Worm (Caenorhabditis elegans) whole organism, young adult: ENCODE results near the gene col-17.

Experiments
- B0336.3 ChIP-seq: fragments of 200-800 bp; sonication (Bioruptor generic); IDR thresholded peaks from 2 replicates; pipeline ENCODE4 v1.3.6; 2022; ENCODE audit warnings: missing genetic modification characterization, missing compliant biosample characterization
- D2030.7 ChIP-seq: fragments of 200-800 bp; sonication (Bioruptor generic); IDR thresholded peaks from 2 replicates; pipeline ENCODE4 v1.3.6; 2022; ENCODE audit warnings: missing genetic modification reagents, missing genetic modification characterization, missing compliant biosample characterization
- F37B4.10 ChIP-seq: fragments of 200-800 bp; sonication (Bioruptor generic); IDR thresholded peaks from 2 replicates; pipeline ENCODE4 v1.3.6; 2022; ENCODE audit warnings: missing genetic modification characterization, missing compliant biosample characterization
- F52B5.7 ChIP-seq: sonication (generic microtip); optimal IDR thresholded peaks from 2 replicates; lab custom pipeline; 2016; ENCODE audit warnings: mild to moderate bottlenecking, missing genetic modification characterization, missing compliant biosample characterization
- F57C9.4 ChIP-seq: sonication (generic microtip); optimal IDR thresholded peaks from 2 replicates; lab custom pipeline; 2017; ENCODE audit warnings: mild to moderate bottlenecking, missing genetic modification characterization, missing compliant biosample characterization
- T07F8.4 ChIP-seq: sonication (generic microtip); optimal IDR thresholded peaks from 2 replicates; lab custom pipeline; 2016; ENCODE audit warnings: mild to moderate bottlenecking, missing genetic modification characterization, moderate library complexity, missing compliant biosample characterization
- T26A5.8 ChIP-seq: sonication (generic microtip); optimal IDR thresholded peaks from 2 replicates; lab custom pipeline; 2016; ENCODE audit warnings: missing genetic modification characterization, missing compliant biosample characterization
- akir-1 ChIP-seq: fragments of 200-800 bp; sonication (Bioruptor generic); optimal IDR thresholded peaks from 2 replicates; lab custom pipeline; 2018; ENCODE audit warnings: mild to moderate bottlenecking, missing genetic modification characterization, moderate library complexity, missing compliant biosample characterization
- atf-7 ChIP-seq: sonication (generic microtip); optimal IDR thresholded peaks from 2 replicates; lab custom pipeline; 2017; ENCODE audit warnings: mild to moderate bottlenecking, missing genetic modification characterization, missing compliant biosample characterization
- attf-3 ChIP-seq: fragments of 200-800 bp; sonication (Bioruptor generic); conservative IDR thresholded peaks from 2 replicates; pipeline ENCODE4 v1.3.6; 2022; ENCODE audit warnings: missing genetic modification reagents, missing genetic modification characterization, missing compliant biosample characterization
- attf-5 ChIP-seq: fragments of 200-800 bp; sonication (Bioruptor generic); optimal IDR thresholded peaks from 2 replicates; lab custom pipeline; 2018; ENCODE audit warnings: mild to moderate bottlenecking, missing genetic modification characterization, missing compliant biosample characterization
- ccch-3 ChIP-seq: fragments of 200-800 bp; sonication (Bioruptor generic); optimal IDR thresholded peaks from 2 replicates; lab custom pipeline; 2018; ENCODE audit warnings: mild to moderate bottlenecking, missing genetic modification characterization, missing compliant biosample characterization
- ceh-58 ChIP-seq: fragments of 200-800 bp; sonication (Bioruptor generic); IDR thresholded peaks from 2 replicates; pipeline ENCODE4 v1.3.6; 2022; ENCODE audit warnings: missing genetic modification characterization, missing compliant biosample characterization
- dox-1 ChIP-seq: fragments of 200-800 bp; sonication (Bioruptor generic); IDR thresholded peaks from 2 replicates; pipeline ENCODE4 v1.3.6; 2022; ENCODE audit warnings: missing genetic modification reagents, missing genetic modification characterization, missing compliant biosample characterization
- gei-17 ChIP-seq: fragments of 200-800 bp; sonication (Bioruptor generic); optimal IDR thresholded peaks from 2 replicates; lab custom pipeline; 2018; ENCODE audit warnings: mild to moderate bottlenecking, missing genetic modification characterization, missing compliant biosample characterization
- hlh-12 ChIP-seq: sonication (generic microtip); optimal IDR thresholded peaks from 2 replicates; lab custom pipeline; 2016; ENCODE audit warnings: missing genetic modification characterization, missing compliant biosample characterization
- hmg-20 ChIP-seq: fragments of 200-800 bp; sonication (Bioruptor generic); IDR thresholded peaks from 2 replicates; pipeline ENCODE4 v1.3.6; 2022; ENCODE audit warnings: missing genetic modification reagents, missing genetic modification characterization, missing compliant biosample characterization
- hrde-1 ChIP-seq: sonication (generic microtip); optimal IDR thresholded peaks from 2 replicates; lab custom pipeline; 2016; ENCODE audit warnings: missing genetic modification characterization, mild to moderate bottlenecking, missing compliant biosample characterization, moderate library complexity, missing genotype, missing genetic modification reagents, borderline replicate concordance
- lag-1 ChIP-seq: fragments of 200-800 bp; sonication (Bioruptor generic); IDR thresholded peaks from 2 replicates; pipeline ENCODE4 v1.3.6; 2022; ENCODE audit warnings: missing genetic modification reagents, missing genetic modification characterization, missing compliant biosample characterization
- let-607 ChIP-seq, 2 experiments: fragments of 200-800 bp in 1 of 2; sonication (Bioruptor generic) in 1 of 2; sonication (generic microtip) in 1 of 2; optimal IDR thresholded peaks; 2 replicates each; lab custom pipeline; 2016 to 2018; ENCODE audit warnings: mild to moderate bottlenecking in 2 of 2, missing compliant biosample characterization in 2 of 2, missing genetic modification characterization in 2 of 2, moderate library complexity in 2 of 2, missing genotype in 1 of 2
- lin-26 ChIP-seq: fragments of 200-800 bp; sonication (Bioruptor generic); IDR thresholded peaks from 2 replicates; pipeline ENCODE4 v1.3.6; 2022; ENCODE audit warnings: missing genetic modification reagents, missing genetic modification characterization, missing compliant biosample characterization
- lin-40 ChIP-seq: sonication (generic microtip); optimal IDR thresholded peaks from 2 replicates; lab custom pipeline; 2016; ENCODE audit warnings: missing genetic modification characterization, mild to moderate bottlenecking, missing compliant biosample characterization, missing genotype, missing genetic modification reagents
- lin-54 ChIP-seq: fragments of 200-800 bp; sonication (Bioruptor generic); optimal IDR thresholded peaks from 2 replicates; lab custom pipeline; 2018; ENCODE audit warnings: mild to moderate bottlenecking, missing genetic modification characterization, missing compliant biosample characterization
- madf-10 ChIP-seq: sonication (generic microtip); optimal IDR thresholded peaks from 2 replicates; lab custom pipeline; 2016; ENCODE audit warnings: mild to moderate bottlenecking, missing genetic modification characterization, missing compliant biosample characterization
- madf-3 ChIP-seq: fragments of 200-800 bp; sonication (Bioruptor generic); IDR thresholded peaks from 2 replicates; pipeline ENCODE4 v1.3.6; 2022; ENCODE audit warnings: missing genetic modification reagents, missing genetic modification characterization, missing compliant biosample characterization
- madf-6 ChIP-seq: fragments of 200-800 bp; sonication (Bioruptor generic); IDR thresholded peaks from 2 replicates; pipeline ENCODE4 v1.3.6; 2022; ENCODE audit warnings: missing genetic modification reagents, missing genetic modification characterization, missing compliant biosample characterization
- madf-8 ChIP-seq: fragments of 200-800 bp; sonication (Bioruptor generic); conservative IDR thresholded peaks from 2 replicates; pipeline ENCODE4 v1.3.6; 2022; ENCODE audit warnings: missing genetic modification reagents, missing genetic modification characterization, missing compliant biosample characterization
- mel-28 ChIP-seq: sonication (generic microtip); optimal IDR thresholded peaks from 2 replicates; lab custom pipeline; 2016; ENCODE audit warnings: borderline replicate concordance, mild to moderate bottlenecking, missing genetic modification characterization, missing compliant biosample characterization
- nfyb-1 ChIP-seq: fragments of 200-800 bp; sonication (Bioruptor generic); IDR thresholded peaks from 2 replicates; pipeline ENCODE4 v1.3.6; 2022; ENCODE audit warnings: missing genetic modification reagents, missing genetic modification characterization, missing compliant biosample characterization
- nhr-179 ChIP-seq: sonication (generic microtip); optimal IDR thresholded peaks from 2 replicates; lab custom pipeline; 2016; ENCODE audit warnings: mild to moderate bottlenecking, missing genetic modification characterization, missing compliant biosample characterization
- pbrm-1 ChIP-seq: fragments of 200-800 bp; sonication (Bioruptor generic); IDR thresholded peaks from 2 replicates; pipeline ENCODE4 v1.3.6; 2022; ENCODE audit warnings: missing genetic modification reagents, missing genetic modification characterization, missing compliant biosample characterization
- pha-4 ChIP-seq: fragments of 150-350 bp; sonication (generic microtip); optimal IDR thresholded peaks from 2 replicates; lab custom pipeline; 2014; ENCODE audit warnings: missing biosample characterization, missing genetic modification reagents, missing genetic modification characterization
- snpc-3.4 ChIP-seq: sonication (generic microtip); optimal IDR thresholded peaks from 2 replicates; lab custom pipeline; 2017; ENCODE audit warnings: missing genetic modification characterization, mild to moderate bottlenecking, missing compliant biosample characterization, antibody characterized with exemption, moderate library complexity, missing genotype, missing genetic modification reagents
- snpc-4 ChIP-seq, 5 experiments: fragments of 150-350 bp in 1 of 5; sonication (generic microtip) in 4 of 5; optimal IDR thresholded peaks; 2 replicates each; lab custom pipeline; 2014 to 2018; ENCODE audit warnings: missing genetic modification characterization in 5 of 5, missing biosample characterization in 3 of 5, antibody characterized with exemption in 2 of 5, mild to moderate bottlenecking in 2 of 5, missing compliant biosample characterization in 2 of 5, missing genotype in 2 of 5, moderate library complexity in 2 of 5, missing genetic modification reagents in 1 of 5
- xnd-1 ChIP-seq: sonication (generic microtip); optimal IDR thresholded peaks from 2 replicates; lab custom pipeline; 2016; ENCODE audit warnings: missing genotype, missing genetic modification reagents, missing genetic modification characterization, missing compliant biosample characterization
- zfh-2 ChIP-seq: fragments of 200-800 bp; sonication (Bioruptor generic); conservative IDR thresholded peaks from 2 replicates; pipeline ENCODE4 v1.3.6; 2022; ENCODE audit warnings: missing genetic modification reagents, missing genetic modification characterization, missing compliant biosample characterization
- ztf-25 ChIP-seq: fragments of 200-800 bp; sonication (Bioruptor generic); IDR thresholded peaks from 2 replicates; pipeline ENCODE4 v1.3.6; 2022; ENCODE audit warnings: missing genetic modification reagents, missing genetic modification characterization, missing compliant biosample characterization
- ztf-28 ChIP-seq: fragments of 200-800 bp; sonication (Bioruptor generic); IDR thresholded peaks from 2 replicates; pipeline ENCODE4 v1.3.6; 2022; ENCODE audit warnings: missing genetic modification reagents, missing genetic modification characterization, missing compliant biosample characterization
- ztf-6 ChIP-seq: fragments of 200-800 bp; sonication (Bioruptor generic); IDR thresholded peaks from 2 replicates; pipeline ENCODE4 v1.3.6; 2022; ENCODE audit warnings: missing genetic modification reagents, missing genetic modification characterization, missing compliant biosample characterization

Gene col-17

ce11 chrII:4891012-4891775 is 23.8 kb upstream of the col-17 start, which contains the start of gene gst-9 (continued):
- TF ChIP-seq madf-8 (GFP tag; lab: Robert Waterston, UW) (no peak), attf-5 (peak; percentile 60), snpc-4 (GFP tag; optimal IDR thresholded peaks at IDR 0.05; lab: Kevin White, UChicago) (no peak), snpc-4 (tag; optimal IDR thresholded peaks at IDR 0.05; lab: Kevin White, UChicago) (peak in 2 of 4 experiments; percentile 4 to 16), pbrm-1 (GFP tag; lab: Robert Waterston, UW) (0 out of 2 replicates have a peak, but pooled peaks have one; percentile 53), D2030.7 (no peak), nfyb-1 (GFP tag; lab: Robert Waterston, UW) (no peak), T26A5.8 (tag; lab: Kevin White, UChicago) (no peak), madf-10 (tag; lab: Kevin White, UChicago) (peak; percentile 6), F37B4.10 (no peak), akir-1 (no peak), lin-26 (0 out of 2 replicates have a peak, but pooled peaks have one; percentile 50), let-607 (tag; optimal IDR thresholded peaks at IDR 0.05; lab: Kevin White, UChicago) (no peak), dox-1 (peak; percentile 55), ccch-3 (GFP tag; lab: Kevin White, UChicago) (no peak), pha-4 (tag; lab: Kevin White, UChicago) (no peak), B0336.3 (GFP tag; lab: Robert Waterston, UW) (peak; percentile 69), lag-1 (GFP tag; lab: Robert Waterston, UW) (no peak), madf-6 (GFP tag; lab: Robert Waterston, UW) (peak; percentile 55; the same call in 1 of the 2 replicates), hrde-1 (no peak), hmg-20 (no peak), snpc-3.4 (tag; lab: Kevin White, UChicago) (no peak), lin-40 (tag; lab: Kevin White, UChicago) (peak; percentile 44), T07F8.4 (no peak), ztf-6 (GFP tag; lab: Robert Waterston, UW) (no peak), hlh-12 (tag; lab: Kevin White, UChicago) (no peak), mel-28 (tag; lab: Kevin White, UChicago) (no peak), zfh-2 (no peak), atf-7 (tag; lab: Kevin White, UChicago) (peak; percentile 64), ceh-58 (GFP tag; lab: Robert Waterston, UW) (no peak), ztf-28 (GFP tag; lab: Robert Waterston, UW) (no peak), lin-54 (peak; percentile 53), gei-17 (peak; percentile 14), attf-3 (GFP tag; lab: Robert Waterston, UW) (no peak), F57C9.4 (tag; lab: Kevin White, UChicago) (peak; percentile 44), ztf-25 (no peak), madf-3 (GFP tag; lab: Robert Waterston, UW) (peak; percentile 44; the same call in 1 of the 2 replicates), xnd-1 (tag; lab: Kevin White, UChicago) (no peak), F52B5.7 (tag; lab: Kevin White, UChicago) (peak; percentile 51), nhr-179 (tag; lab: Kevin White, UChicago) (no peak)
